Fruit fly (Drosophila melanogaster) whole organism, embryonic: Measurements from ENCODE around the gene r2d2.
A peak's percentile ranks its signal among the peaks of the same experiment; 100 is the strongest.

ENCODE experiments used
- Abd-B ChIP-seq: fragments of 200-800 bp; sonication (Bioruptor generic); optimal IDR thresholded peaks from 2 replicates; lab custom pipeline; 2018; ENCODE audit warnings: missing biosample characterization, mild to moderate bottlenecking, missing genetic modification characterization, moderate library complexity
- Atf-2 ChIP-seq: fragments of 200-800 bp; sonication (Bioruptor generic); optimal IDR thresholded peaks from 2 replicates; lab custom pipeline; 2016; ENCODE audit warnings: missing biosample characterization, missing genetic modification characterization
- CG10654 ChIP-seq: fragments of 200-800 bp; sonication (Bioruptor generic); optimal IDR thresholded peaks from 2 replicates; lab custom pipeline; 2016; ENCODE audit warnings: missing biosample characterization, missing genetic modification characterization
- CG11398 ChIP-seq: fragments of 200-800 bp; sonication (Bioruptor generic); optimal IDR thresholded peaks from 2 replicates; lab custom pipeline; 2016; ENCODE audit warnings: missing biosample characterization, missing genetic modification characterization
- CG11456 ChIP-seq: fragments of 200-800 bp; sonication (Bioruptor generic); IDR thresholded peaks from 3 replicates; pipeline ENCODE4 v1.3.6; 2022; ENCODE audit warnings: missing biosample characterization, missing genetic modification characterization
- CG12071 ChIP-seq: fragments of 200-800 bp; sonication (Bioruptor generic); optimal IDR thresholded peaks from 3 replicates; lab custom pipeline; 2018; ENCODE audit warnings: missing biosample characterization, mild to moderate bottlenecking, missing genetic modification characterization
- CG13123 ChIP-seq: fragments of 200-800 bp; sonication (Bioruptor generic); optimal IDR thresholded peaks from 2 replicates; lab custom pipeline; 2016; ENCODE audit warnings: missing biosample characterization, missing genetic modification characterization
- CG13296 ChIP-seq: fragments of 200-800 bp; sonication (Bioruptor generic); optimal IDR thresholded peaks from 3 replicates; lab custom pipeline; 2018; ENCODE audit warnings: missing biosample characterization, mild to moderate bottlenecking, missing genetic modification characterization
- CG14441 ChIP-seq: fragments of 200-800 bp; sonication (Bioruptor generic); IDR thresholded peaks from 2 replicates; pipeline ENCODE4 v1.3.6; 2022; ENCODE audit warnings: missing biosample characterization, missing genetic modification characterization
- CG15601 ChIP-seq: fragments of 200-800 bp; sonication (Bioruptor generic); optimal IDR thresholded peaks from 3 replicates; lab custom pipeline; 2019; ENCODE audit warnings: missing biosample characterization, mild to moderate bottlenecking, missing genetic modification characterization, moderate library complexity
- CG16863 ChIP-seq: fragments of 200-800 bp; sonication (Bioruptor generic); optimal IDR thresholded peaks from 3 replicates; lab custom pipeline; 2016; ENCODE audit warnings: missing biosample characterization, missing genetic modification characterization
- CG17385 ChIP-seq: fragments of 200-800 bp; sonication (Bioruptor generic); optimal IDR thresholded peaks from 3 replicates; lab custom pipeline; 2018; ENCODE audit warnings: missing biosample characterization, mild to moderate bottlenecking, missing genetic modification characterization
- CG2712 ChIP-seq: fragments of 200-800 bp; optimal IDR thresholded peaks from 3 replicates; lab custom pipeline; 2019; ENCODE audit warnings: missing biosample characterization, mild to moderate bottlenecking, missing genetic modification characterization, moderate library complexity
- CG30403 ChIP-seq: fragments of 200-800 bp; sonication (Bioruptor generic); optimal IDR thresholded peaks from 3 replicates; lab custom pipeline; 2016; ENCODE audit warnings: missing biosample characterization, missing genetic modification characterization
- CG31224 ChIP-seq: fragments of 200-800 bp; sonication (Bioruptor generic); IDR thresholded peaks from 2 replicates; pipeline ENCODE4 v1.3.6; 2022; ENCODE audit warnings: missing biosample characterization, missing genetic modification characterization
- CG31441 ChIP-seq: fragments of 200-800 bp; sonication (Bioruptor generic); IDR thresholded peaks from 2 replicates; pipeline ENCODE4 v1.3.6; 2022; ENCODE audit warnings: missing biosample characterization, missing genetic modification characterization
- CG3726 ChIP-seq: fragments of 200-800 bp; sonication (Bioruptor generic); IDR thresholded peaks from 3 replicates; pipeline ENCODE4, ENCODE4 v1.3.6; 2022; ENCODE audit warnings: missing biosample characterization, missing genetic modification characterization
- CG4360 ChIP-seq: fragments of 200-800 bp; sonication (Bioruptor generic); IDR thresholded peaks from 2 replicates; pipeline ENCODE4 v1.3.6; 2022; ENCODE audit warnings: missing biosample characterization, missing genetic modification characterization
- CG8478 ChIP-seq: fragments of >200 bp; optimal IDR thresholded peaks from 2 replicates; lab custom pipeline; 2018
- CG9797 ChIP-seq: fragments of 200-800 bp; sonication (Bioruptor generic); optimal IDR thresholded peaks from 3 replicates; lab custom pipeline; 2018; ENCODE audit warnings: missing biosample characterization, mild to moderate bottlenecking, missing genetic modification characterization
- Camta ChIP-seq: fragments of 200-800 bp; sonication (Bioruptor generic); optimal IDR thresholded peaks from 2 replicates; lab custom pipeline; 2016; ENCODE audit warnings: missing biosample characterization, missing genetic modification characterization
- Chrac-16 ChIP-seq: fragments of 200-800 bp; sonication (Bioruptor generic); optimal IDR thresholded peaks from 3 replicates; lab custom pipeline; 2016; ENCODE audit warnings: missing biosample characterization, missing genetic modification characterization
- CoRest ChIP-seq: fragments of 200-800 bp; sonication (Bioruptor generic); optimal IDR thresholded peaks from 3 replicates; lab custom pipeline; 2018; ENCODE audit warnings: missing biosample characterization, mild to moderate bottlenecking, missing genetic modification characterization, moderate library complexity
- Dbx ChIP-seq: fragments of 200-800 bp; sonication (Bioruptor generic); IDR thresholded peaks from 3 replicates; pipeline ENCODE4 v1.3.6; 2022; ENCODE audit warnings: missing biosample characterization, missing genetic modification characterization
- Dref ChIP-seq: fragments of 200-800 bp; sonication (Bioruptor generic); IDR thresholded peaks from 2 replicates; pipeline ENCODE4 v1.3.6; 2022; ENCODE audit warnings: missing biosample characterization, missing genetic modification characterization
- Drgx ChIP-seq: fragments of 200-800 bp; sonication (Bioruptor generic); IDR thresholded peaks from 2 replicates; pipeline ENCODE4 v1.3.6; 2022; ENCODE audit warnings: missing biosample characterization, missing genetic modification characterization
- ERR ChIP-seq: fragments of 200-800 bp; sonication (Bioruptor generic); optimal IDR thresholded peaks from 2 replicates; lab custom pipeline; 2016; ENCODE audit warnings: missing biosample characterization, missing genetic modification characterization
- Fer1 ChIP-seq: fragments of 200-800 bp; sonication (Bioruptor generic); optimal IDR thresholded peaks from 2 replicates; lab custom pipeline; 2017; ENCODE audit warnings: missing biosample characterization, mild to moderate bottlenecking, missing genetic modification characterization
- GATAe ChIP-seq: fragments of 200-800 bp; sonication (Bioruptor generic); conservative IDR thresholded peaks from 2 replicates; pipeline ENCODE4 v1.3.6; 2022; ENCODE audit warnings: missing biosample characterization, missing genetic modification characterization
- HmgZ ChIP-seq: fragments of 200-800 bp; sonication (Bioruptor generic); optimal IDR thresholded peaks from 2 replicates; lab custom pipeline; 2018; ENCODE audit warnings: missing biosample characterization, mild to moderate bottlenecking, missing genetic modification characterization
- Mad ChIP-seq: fragments of 200-800 bp; sonication (Bioruptor generic); optimal IDR thresholded peaks from 2 replicates; lab custom pipeline; 2016; ENCODE audit warnings: missing biosample characterization, missing genetic modification characterization
- NC2β ChIP-seq: fragments of 200-800 bp; sonication (Bioruptor generic); optimal IDR thresholded peaks from 2 replicates; lab custom pipeline; 2016; ENCODE audit warnings: missing biosample characterization, missing genetic modification characterization
- Nf-YC ChIP-seq: fragments of 200-800 bp; optimal IDR thresholded peaks from 3 replicates; lab custom pipeline; 2019; ENCODE audit warnings: missing biosample characterization, mild to moderate bottlenecking, missing genetic modification characterization, moderate library complexity
- NfI ChIP-seq: fragments of 200-800 bp; sonication (Bioruptor generic); optimal IDR thresholded peaks from 3 replicates; lab custom pipeline; 2018; ENCODE audit warnings: missing biosample characterization, mild to moderate bottlenecking, missing genetic modification characterization, moderate library complexity
- Xbp1 ChIP-seq: fragments of 200-800 bp; sonication (Bioruptor generic); optimal IDR thresholded peaks from 3 replicates; lab custom pipeline; 2016; ENCODE audit warnings: missing biosample characterization, mild to moderate bottlenecking, missing genetic modification characterization
- ab ChIP-seq: fragments of 200-800 bp; sonication (Bioruptor generic); optimal IDR thresholded peaks from 2 replicates; lab custom pipeline; 2016; ENCODE audit warnings: missing biosample characterization, missing genetic modification characterization
- bbx ChIP-seq: fragments of 200-800 bp; sonication (Bioruptor generic); IDR thresholded peaks from 2 replicates; pipeline ENCODE4 v1.3.6; 2022; ENCODE audit warnings: missing biosample characterization, missing genetic modification characterization; ENCODE audit not compliant: partially characterized antibody
- cad ChIP-seq: fragments of >200 bp; optimal IDR thresholded peaks from 2 replicates; lab custom pipeline; 2017; ENCODE audit warnings: missing biosample characterization, missing genetic modification characterization
- disco-r ChIP-seq: fragments of 200-800 bp; sonication (Bioruptor generic); optimal IDR thresholded peaks from 2 replicates; lab custom pipeline; 2016; ENCODE audit warnings: missing biosample characterization, missing genetic modification characterization
- dysf ChIP-seq: fragments of 200-800 bp; sonication (Bioruptor generic); IDR thresholded peaks from 3 replicates; pipeline ENCODE4 v1.3.6; 2022; ENCODE audit warnings: missing biosample characterization, missing genetic modification characterization
- ftz-f1 ChIP-seq: fragments of 200-800 bp; sonication (Bioruptor generic); optimal IDR thresholded peaks from 2 replicates; lab custom pipeline; 2016; ENCODE audit warnings: missing biosample characterization, missing genetic modification characterization
- gcm ChIP-seq: fragments of 200-800 bp; sonication (Bioruptor generic); optimal IDR thresholded peaks from 2 replicates; lab custom pipeline; 2019; ENCODE audit warnings: missing biosample characterization, mild to moderate bottlenecking, missing genetic modification characterization, moderate library complexity
- jing ChIP-seq: fragments of 200-800 bp; sonication (Bioruptor generic); optimal IDR thresholded peaks from 2 replicates; lab custom pipeline; 2018; ENCODE audit warnings: missing biosample characterization, mild to moderate bottlenecking, missing genetic modification characterization
- klu ChIP-seq: fragments of 200-800 bp; sonication (Bioruptor generic); IDR thresholded peaks from 2 replicates; pipeline ENCODE4 v1.3.6; 2022; ENCODE audit warnings: missing biosample characterization, missing genetic modification characterization
- kni ChIP-seq: fragments of 200-800 bp; sonication (Bioruptor generic); optimal IDR thresholded peaks from 3 replicates; lab custom pipeline; 2017; ENCODE audit warnings: mild to moderate bottlenecking, missing biosample characterization, missing genetic modification reagents, missing genetic modification characterization
- lbe ChIP-seq: fragments of 200-800 bp; sonication (Bioruptor generic); optimal IDR thresholded peaks from 2 replicates; lab custom pipeline; 2016; ENCODE audit warnings: missing biosample characterization, mild to moderate bottlenecking, missing genetic modification characterization
- pan ChIP-seq, 4 experiments: fragments of >200 bp in 3 of 4; fragments of 200-800 bp in 1 of 4; sonication (Bioruptor generic) in 1 of 4; optimal IDR thresholded peaks in 3 of 4; IDR thresholded peaks in 1 of 4; 2 replicates each; pipeline versions ENCODE4 v1.3.6 to Lab custom; 2017 to 2022; ENCODE audit warnings: missing biosample characterization in 2 of 4, missing genetic modification characterization in 2 of 4, mixed read lengths in 1 of 4
- pfk ChIP-seq: fragments of 200-800 bp; sonication (Bioruptor generic); optimal IDR thresholded peaks from 2 replicates; lab custom pipeline; 2018; ENCODE audit warnings: missing biosample characterization, mild to moderate bottlenecking, missing genetic modification characterization, moderate library complexity
- schlank ChIP-seq: fragments of 200-800 bp; sonication (Bioruptor generic); optimal IDR thresholded peaks from 2 replicates; lab custom pipeline; 2018; ENCODE audit warnings: missing biosample characterization, mild to moderate bottlenecking, missing genetic modification characterization
- unpg ChIP-seq: fragments of 200-800 bp; sonication (Bioruptor generic); optimal IDR thresholded peaks from 3 replicates; lab custom pipeline; 2018; ENCODE audit warnings: missing biosample characterization, mild to moderate bottlenecking, missing genetic modification characterization, moderate library complexity
- usp ChIP-seq: fragments of >200 bp; optimal IDR thresholded peaks from 2 replicates; lab custom pipeline; 2017; ENCODE audit warnings: missing biosample characterization, missing genetic modification characterization

Gene r2d2

DNA sequence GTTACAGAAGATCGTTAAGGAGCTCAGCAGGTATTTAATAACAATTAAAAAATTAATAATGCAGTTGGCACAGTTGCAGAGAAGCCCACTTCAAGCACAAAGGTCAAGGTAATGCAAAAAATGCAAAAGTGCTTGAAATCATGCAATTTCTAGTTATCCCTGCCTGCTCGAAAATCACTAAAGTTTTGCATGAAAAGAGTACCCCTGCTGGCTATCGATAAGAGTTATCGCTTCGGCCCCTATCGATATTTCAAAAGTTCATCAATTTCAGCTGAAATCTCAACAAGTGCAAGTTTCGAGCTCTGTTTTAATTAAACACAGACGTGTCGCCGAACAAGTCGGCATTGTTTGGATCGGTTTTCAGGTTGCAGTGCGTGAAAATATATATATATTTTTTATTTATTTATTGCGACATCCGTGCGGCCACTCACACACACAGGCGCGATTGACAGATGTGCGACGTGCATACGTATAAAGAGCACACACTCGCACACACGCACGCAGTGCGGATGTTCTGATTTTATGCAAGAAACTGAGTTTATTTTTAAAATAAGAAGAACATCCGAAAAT is 21.4 kb downstream of the r2d2 start (continued):
- TF ChIP-seq NfI (GFP tag; lab: Kevin White, UChicago) (peak; percentile 61), CG31441 (peak; percentile 74), klu (peak; percentile 24; the same call in 1 of the 2 replicates), CG13296 (GFP tag; lab: Kevin White, UChicago) (peak; percentile 51), HmgZ (tag; lab: Kevin White, UChicago) (peak; percentile 76), ftz-f1 (no peak), CG14441 (GFP tag; lab: Robert Waterston, UW) (peak; percentile 50; the same call in 1 of the 2 replicates), CG8478 (lab: Kevin White, UChicago) (no peak), CG4360 (GFP tag; lab: Robert Waterston, UW) (no peak), Mad (GFP tag; lab: Kevin White, UChicago) (peak; percentile 56), CG31224 (GFP tag; lab: Robert Waterston, UW) (no peak), GATAe (GFP tag; lab: Robert Waterston, UW) (no peak), jing (GFP tag; lab: Kevin White, UChicago) (no peak), ERR (GFP tag; lab: Kevin White, UChicago) (peak; percentile 45), Abd-B (peak; percentile 50), dysf (peak; percentile 63), kni (GFP tag; lab: Kevin White, UChicago) (no peak), CG13123 (GFP tag; lab: Kevin White, UChicago) (no peak), CG10654 (GFP tag; lab: Kevin White, UChicago) (peak; percentile 32), unpg (GFP tag; lab: Kevin White, UChicago) (peak; percentile 55), bbx (GFP tag; lab: Robert Waterston, UW) (peak; percentile 85), schlank (tag; lab: Kevin White, UChicago) (peak; percentile 4), CG30403 (GFP tag; lab: Kevin White, UChicago) (peak; percentile 71), Fer1 (GFP tag; lab: Kevin White, UChicago) (peak; percentile 52), gcm (GFP tag; lab: Kevin White, UChicago) (no peak), pfk (no peak), pan (optimal IDR thresholded peaks at IDR 0.05; lab: Kevin White, UChicago) (no peak), pan (GFP tag; optimal IDR thresholded peaks at IDR 0.05 in 1 of 2, IDR thresholded peaks at IDR 0.05 in 1 of 2) (peak in 1 of 2 experiments; percentile 73), CG12071 (GFP tag; lab: Kevin White, UChicago) (no peak), Dbx (GFP tag; lab: Robert Waterston, UW) (peak; percentile 73; the same call in 1 of the 3 replicates), disco-r (GFP tag; lab: Kevin White, UChicago) (no peak), NC2β (peak; percentile 54), CG3726 (GFP tag; lab: Robert Waterston, UW) (peak; percentile 29; the same call in 1 of the 3 replicates), CoRest (tag; lab: Kevin White, UChicago) (peak; percentile 60), CG16863 (GFP tag; lab: Kevin White, UChicago) (peak; percentile 53), CG2712 (tag; lab: Kevin White, UChicago) (peak; percentile 65), Drgx (GFP tag; lab: Robert Waterston, UW) (peak; percentile 15; the same call in 1 of the 2 replicates), usp (no peak), CG15601 (peak; percentile 41), CG17385 (GFP tag; lab: Kevin White, UChicago) (no peak), ab (no peak), Nf-YC (peak; percentile 61), Dref (GFP tag; lab: Robert Waterston, UW) (peak; percentile 86), Chrac-16 (GFP tag; lab: Kevin White, UChicago) (peak; percentile 34), cad (GFP tag; lab: Kevin White, UChicago) (no peak), Xbp1 (GFP tag; lab: Kevin White, UChicago) (peak; percentile 75), CG11398 (GFP tag; lab: Kevin White, UChicago) (no peak), CG11456 (GFP tag; lab: Robert Waterston, UW) (peak; percentile 72), CG9797 (GFP tag; lab: Kevin White, UChicago) (peak; percentile 19), Atf-2 (no peak), Camta (GFP tag; lab: Kevin White, UChicago) (peak; percentile 53), lbe (GFP tag; lab: Kevin White, UChicago) (peak; percentile 42)
